In the genomic region with DNA sequence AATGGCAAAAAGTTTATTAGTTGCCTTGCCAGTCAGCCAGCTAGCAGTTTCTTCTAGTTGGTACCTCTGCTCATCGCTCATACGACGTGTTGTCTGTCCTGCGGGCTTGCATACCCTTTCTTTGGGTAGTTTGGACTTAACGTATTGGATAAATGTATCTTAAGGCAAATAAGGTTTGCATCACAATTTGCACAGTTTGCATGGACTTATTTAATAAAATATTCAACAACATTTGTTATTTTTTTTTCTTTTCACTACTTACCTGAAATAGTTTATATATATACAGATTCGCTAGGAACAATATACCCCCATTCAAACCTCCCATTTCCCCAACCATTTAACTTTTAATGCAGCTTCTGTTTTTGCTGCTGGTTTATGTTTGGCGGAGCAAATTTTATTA, we compare ENCODE assay signal across 3 fruit fly cellular contexts.
TF ChIP-seq lines count a peak whose summit lies in the region.

No protein-coding gene starts in this region.

- no peak for TF ChIP-seq CTCF in whole organism, embryonic (GFP tag; optimal IDR thresholded peaks at IDR 0.05; lab: Kevin White, UChicago)

TF ChIP-seq in whole organism, embryonic, 481 proteins besides CTCF, POLR2A, EP300 and RAD21:
- TF ChIP-seq klu (GFP tag; IDR thresholded peaks at IDR 0.05; lab: Robert Waterston, UW): no peak
- TF ChIP-seq Med (GFP tag; lab: Kevin White, UChicago): peak; percentile 18
- peak; percentile 16 for TF ChIP-seq D19A (tag; optimal IDR thresholded peaks at IDR 0.05; lab: Kevin White, UChicago)
- TF ChIP-seq sens (GFP tag; lab: Kevin White, UChicago): peak; percentile 70

TF ChIP-seq in whole organism, prepupa, 60 proteins besides CTCF, POLR2A, EP300 and RAD21:
- TF ChIP-seq Hr38 (GFP tag; optimal IDR thresholded peaks at IDR 0.05; lab: Kevin White, UChicago): no peak
- peak; percentile 23 for TF ChIP-seq achi (GFP tag; optimal IDR thresholded peaks at IDR 0.05; lab: Kevin White, UChicago)
- TF ChIP-seq Lpt (GFP tag; optimal IDR thresholded peaks at IDR 0.05; lab: Kevin White, UChicago): peak; percentile 16
- peak; percentile 11 for TF ChIP-seq CG6276 (GFP tag; optimal IDR thresholded peaks at IDR 0.05; lab: Kevin White, UChicago)
- TF ChIP-seq Eip78C (GFP tag; lab: Kevin White, UChicago): peak; percentile 81
- TF ChIP-seq CG8119 (GFP tag; IDR thresholded peaks at IDR 0.05; lab: Robert Waterston, UW): no peak
- no peak for TF ChIP-seq fd85E (GFP tag; optimal IDR thresholded peaks at IDR 0.05; lab: Kevin White, UChicago)
- no peak for TF ChIP-seq CG6792 (GFP tag; optimal IDR thresholded peaks at IDR 0.05; lab: Kevin White, UChicago)
- TF ChIP-seq CG32006 (GFP tag; optimal IDR thresholded peaks at IDR 0.05; lab: Kevin White, UChicago): peak; percentile 48
- no peak for TF ChIP-seq OdsH (GFP tag; optimal IDR thresholded peaks at IDR 0.05; lab: Kevin White, UChicago)
- no peak for TF ChIP-seq CG34406 (GFP tag; optimal IDR thresholded peaks at IDR 0.05; lab: Kevin White, UChicago)
- peak; percentile 29; the same call in 1 of the 3 replicates for TF ChIP-seq eg (GFP tag; IDR thresholded peaks at IDR 0.05; lab: Robert Waterston, UW)
- TF ChIP-seq ss (GFP tag; optimal IDR thresholded peaks at IDR 0.05; lab: Kevin White, UChicago): peak in 1 of 2 experiments; percentile 15
- peak; percentile 25 for TF ChIP-seq Hr4 (GFP tag; optimal IDR thresholded peaks at IDR 0.05; lab: Kevin White, UChicago)
- TF ChIP-seq dsx (GFP tag; optimal IDR thresholded peaks at IDR 0.05; lab: Kevin White, UChicago; ENCODE audit: poor library complexity, severe bottlenecking): peak; percentile 17
- no peak for TF ChIP-seq Hr39 (GFP tag; optimal IDR thresholded peaks at IDR 0.05; lab: Kevin White, UChicago)
- TF ChIP-seq CG4318 (GFP tag; optimal IDR thresholded peaks at IDR 0.05; lab: Kevin White, UChicago): no peak

TF ChIP-seq in whole organism, pupa, 21 proteins besides CTCF, POLR2A, EP300 and RAD21:
- TF ChIP-seq CG17806 (tag; optimal IDR thresholded peaks at IDR 0.05; lab: Kevin White, UChicago): peak; percentile 17
- TF ChIP-seq fd96Ca (GFP tag; IDR thresholded peaks at IDR 0.05; lab: Robert Waterston, UW): no peak
- TF ChIP-seq CG4496 (GFP tag; IDR thresholded peaks at IDR 0.05; lab: Robert Waterston, UW): 0 out of 3 replicates have a peak, but pooled peaks have one; percentile 40
- TF ChIP-seq gl (tag; optimal IDR thresholded peaks at IDR 0.05; lab: Kevin White, UChicago): no peak
- peak; percentile 15; the same call in 1 of the 2 replicates for TF ChIP-seq Ets98B (GFP tag; IDR thresholded peaks at IDR 0.05; lab: Robert Waterston, UW)
- TF ChIP-seq CG8301 (tag; optimal IDR thresholded peaks at IDR 0.05; lab: Kevin White, UChicago): peak; percentile 44
- peak; percentile 8 for TF ChIP-seq CG8159 (tag; optimal IDR thresholded peaks at IDR 0.05; lab: Kevin White, UChicago)
- no peak for TF ChIP-seq Snoo (tag; optimal IDR thresholded peaks at IDR 0.05; lab: Kevin White, UChicago)
- TF ChIP-seq CG15710 (tag; optimal IDR thresholded peaks at IDR 0.05; lab: Kevin White, UChicago): no peak
- peak; percentile 42 for TF ChIP-seq Pif1A (GFP tag; optimal IDR thresholded peaks at IDR 0.05; lab: Kevin White, UChicago)
- TF ChIP-seq CG14655 (GFP tag; optimal IDR thresholded peaks at IDR 0.05; lab: Kevin White, UChicago): peak; percentile 48

Comparison
In these comparisons a context has a peak if more than half of its experiments do, and no peak if none do; other contexts are left out.
1. Of the 7 proteins assayed by ChIP-seq in both whole organism, embryonic and whole organism, prepupa: peak only in whole organism, embryonic: none; only in whole organism, prepupa: Lpt; in both: none; in neither: 6.